Worm (Caenorhabditis elegans): ENCODE data around the gene tps-1.

Gene tps-1

ce11 chrX:17471703-17472102, 2.6 kb downstream of the tps-1 start:
- peak; percentile 33 to 56 for TF ChIP-seq mdl-1 (tag; optimal IDR thresholded peaks at IDR 0.05)
- TF ChIP-seq nhr-28 (tag; optimal IDR thresholded peaks at IDR 0.05), result peak; percentile 62
- TF ChIP-seq nhr-237 (tag; optimal IDR thresholded peaks at IDR 0.05), result no peak
- no peak for TF ChIP-seq R02D3.7 (tag; optimal IDR thresholded peaks at IDR 0.05)
- TF ChIP-seq arid-1 (GFP tag; conservative IDR thresholded peaks at IDR 0.05), result no peak
- TF ChIP-seq nhr-25 (tag; optimal IDR thresholded peaks at IDR 0.05; ENCODE audit: borderline replicate concordance, insufficient read depth), result no peak
- no peak for TF ChIP-seq nhr-10 (tag; optimal IDR thresholded peaks at IDR 0.05)
- no peak for TF ChIP-seq T26A8.4 (GFP tag; IDR thresholded peaks at IDR 0.05)
- TF ChIP-seq daf-12 (tag; optimal IDR thresholded peaks at IDR 0.05), result no peak
- TF ChIP-seq lim-7 (GFP tag; IDR thresholded peaks at IDR 0.05), result no peak
- no peak for TF ChIP-seq vab-7 (GFP tag; IDR thresholded peaks at IDR 0.05)
- no peak for TF ChIP-seq set-16 (GFP tag; IDR thresholded peaks at IDR 0.05)
- TF ChIP-seq D1046.2 (GFP tag; IDR thresholded peaks at IDR 0.05), result no peak
- no peak for TF ChIP-seq lin-15B (tag; optimal IDR thresholded peaks at IDR 0.05)
- TF ChIP-seq F44E2.7 (GFP tag; IDR thresholded peaks at IDR 0.05), result no peak
- no peak for TF ChIP-seq F49E8.2 (tag; optimal IDR thresholded peaks at IDR 0.05; ENCODE audit: borderline replicate concordance)
- TF ChIP-seq mep-1 (tag; optimal IDR thresholded peaks at IDR 0.05), result no peak
- TF ChIP-seq nhr-102 (tag; optimal IDR thresholded peaks at IDR 0.05), result no peak
- no peak for TF ChIP-seq skn-1 (tag; optimal IDR thresholded peaks at IDR 0.05)
- TF ChIP-seq F37D6.2 (tag; optimal IDR thresholded peaks at IDR 0.05), result no peak
- TF ChIP-seq ceh-28 (tag; optimal IDR thresholded peaks at IDR 0.05), result no peak
- TF ChIP-seq hif-1 (tag; optimal IDR thresholded peaks at IDR 0.05), result no peak
- no peak for TF ChIP-seq dpl-1 (GFP tag; optimal IDR thresholded peaks at IDR 0.05)
- no peak for TF ChIP-seq F26F4.8 (GFP tag; conservative IDR thresholded peaks at IDR 0.05)
- TF ChIP-seq lir-3 (tag; optimal IDR thresholded peaks at IDR 0.05), result no peak
- TF ChIP-seq lin-39 (tag; optimal IDR thresholded peaks at IDR 0.05), result no peak
- no peak for TF ChIP-seq fos-1 (tag; optimal IDR thresholded peaks at IDR 0.05)
- no peak for TF ChIP-seq php-3 (GFP tag; IDR thresholded peaks at IDR 0.05)
- TF ChIP-seq nhr-11 (tag; optimal IDR thresholded peaks at IDR 0.05), result no peak
- no peak for TF ChIP-seq Y75B8A.6 (GFP tag; IDR thresholded peaks at IDR 0.05)
- no peak for TF ChIP-seq unc-62 (GFP tag; optimal IDR thresholded peaks at IDR 0.05 in 1 of 2)
- no peak for TF ChIP-seq unc-62 (tag; optimal IDR thresholded peaks at IDR 0.05)
- TF ChIP-seq aly-2 (tag; optimal IDR thresholded peaks at IDR 0.05), result no peak
- no peak for TF ChIP-seq hmg-1.1 (GFP tag; IDR thresholded peaks at IDR 0.05)
- TF ChIP-seq ceh-44 (GFP tag; IDR thresholded peaks at IDR 0.05), result no peak
- TF ChIP-seq ztf-7 (tag; optimal IDR thresholded peaks at IDR 0.05), result no peak
- no peak for TF ChIP-seq nhr-111 (GFP tag; optimal IDR thresholded peaks at IDR 0.05)
- TF ChIP-seq ZK337.2 (GFP tag; IDR thresholded peaks at IDR 0.05), result no peak
- no peak for TF ChIP-seq attf-4 (tag; optimal IDR thresholded peaks at IDR 0.05)
- TF ChIP-seq daf-16 (GFP tag; optimal IDR thresholded peaks at IDR 0.05), result no peak
- TF ChIP-seq daf-16 (tag; optimal IDR thresholded peaks at IDR 0.05), result peak; percentile 78
- TF ChIP-seq ceh-82 (tag; optimal IDR thresholded peaks at IDR 0.05), result no peak
- no peak for TF ChIP-seq zip-11 (GFP tag; IDR thresholded peaks at IDR 0.05)
- TF ChIP-seq lsy-2 (tag; optimal IDR thresholded peaks at IDR 0.05), result no peak
- no peak for TF ChIP-seq mes-2 (tag; optimal IDR thresholded peaks at IDR 0.05; ENCODE audit: poor library complexity, severe bottlenecking)
- no peak for TF ChIP-seq dmd-9 (GFP tag; IDR thresholded peaks at IDR 0.05)
- no peak for TF ChIP-seq Y105C5A.15 (GFP tag; IDR thresholded peaks at IDR 0.05)
- TF ChIP-seq nhr-41 (GFP tag; IDR thresholded peaks at IDR 0.05), result no peak
- TF ChIP-seq jun-1 (tag; optimal IDR thresholded peaks at IDR 0.05), result no peak
- TF ChIP-seq tag-97 (GFP tag; IDR thresholded peaks at IDR 0.05), result no peak
- no peak for TF ChIP-seq ces-1 (GFP tag; optimal IDR thresholded peaks at IDR 0.05)
- no peak for TF ChIP-seq mxl-2 (GFP tag; conservative IDR thresholded peaks at IDR 0.05)
- peak; percentile 68 for TF ChIP-seq dve-1 (tag; optimal IDR thresholded peaks at IDR 0.05; ENCODE audit: insufficient read depth)

Measured in whole organism, L4 larva.